Fruit fly (Drosophila melanogaster): ENCODE data around the gene GstZ2.

The GstZ2 gene

dm6 chr3R:9433270-9433669 lies 27.2 kb downstream of the GstZ2 start (continued):
- no peak for TF ChIP-seq Neu2 (GFP tag; optimal IDR thresholded peaks at IDR 0.05; ENCODE audit: borderline replicate concordance)
- no peak for TF ChIP-seq CG8290 (GFP tag; optimal IDR thresholded peaks at IDR 0.05)
- TF ChIP-seq CG8290 (tag; optimal IDR thresholded peaks at IDR 0.05): no peak
- TF ChIP-seq CG15514 (GFP tag; optimal IDR thresholded peaks at IDR 0.05): no peak
- TF ChIP-seq lov (optimal IDR thresholded peaks at IDR 0.05): no peak
- TF ChIP-seq lov (GFP tag; IDR thresholded peaks at IDR 0.05): 0 out of 3 replicates have a peak, but pooled peaks have one; percentile 11
- TF ChIP-seq Sry-δ (GFP tag; optimal IDR thresholded peaks at IDR 0.05): no peak
- no peak for TF ChIP-seq her (GFP tag; optimal IDR thresholded peaks at IDR 0.05)
- TF ChIP-seq CG9727 (GFP tag; optimal IDR thresholded peaks at IDR 0.05): no peak
- TF ChIP-seq CG33557 (GFP tag; optimal IDR thresholded peaks at IDR 0.05): no peak
- TF ChIP-seq Gsc (GFP tag; IDR thresholded peaks at IDR 0.05): no peak
- no peak for TF ChIP-seq sd (tag; optimal IDR thresholded peaks at IDR 0.05)

- peak; percentile 47; the same call in 1 of the 2 replicates for TF ChIP-seq lmd (GFP tag; IDR thresholded peaks at IDR 0.05)
- TF ChIP-seq CG17359 (tag; optimal IDR thresholded peaks at IDR 0.05): no peak
- no peak for TF ChIP-seq CG31388 (GFP tag; optimal IDR thresholded peaks at IDR 0.05)
- peak; percentile 39 for TF ChIP-seq bcd (GFP tag; optimal IDR thresholded peaks at IDR 0.05)
- peak; percentile 35 for TF ChIP-seq mam (GFP tag; optimal IDR thresholded peaks at IDR 0.05)
- no peak for TF ChIP-seq Lpt (GFP tag; optimal IDR thresholded peaks at IDR 0.05)
- TF ChIP-seq Eip74EF (GFP tag; optimal IDR thresholded peaks at IDR 0.05): no peak
- TF ChIP-seq pan (optimal IDR thresholded peaks at IDR 0.05): no peak
- TF ChIP-seq pan (GFP tag; optimal IDR thresholded peaks at IDR 0.05 in 1 of 2, IDR thresholded peaks at IDR 0.05 in 1 of 2): no peak
- no peak for TF ChIP-seq CG6272 (GFP tag; IDR thresholded peaks at IDR 0.05)
- no peak for TF ChIP-seq Scr (GFP tag; IDR thresholded peaks at IDR 0.05; ENCODE audit: partially characterized antibody)
- TF ChIP-seq gcm2 (GFP tag; optimal IDR thresholded peaks at IDR 0.05): no peak
- no peak for TF ChIP-seq H2.0 (GFP tag; IDR thresholded peaks at IDR 0.05)
- no peak for TF ChIP-seq crp (GFP tag; optimal IDR thresholded peaks at IDR 0.05)
- TF ChIP-seq Ada2b (GFP tag; IDR thresholded peaks at IDR 0.05): 0 out of 2 replicates have a peak, but pooled peaks have one; percentile 32
- no peak for TF ChIP-seq ato (GFP tag; IDR thresholded peaks at IDR 0.05; ENCODE audit: partially characterized antibody)
- TF ChIP-seq mirr (GFP tag; optimal IDR thresholded peaks at IDR 0.05): no peak
- no peak for TF ChIP-seq CG30020 (tag; optimal IDR thresholded peaks at IDR 0.05)
- TF ChIP-seq pros (GFP tag; optimal IDR thresholded peaks at IDR 0.05): no peak
- TF ChIP-seq unc-4 (GFP tag; IDR thresholded peaks at IDR 0.05; ENCODE audit: partially characterized antibody): no peak
- no peak for TF ChIP-seq sob (GFP tag; IDR thresholded peaks at IDR 0.05)
- peak; percentile 55 for TF ChIP-seq sd (tag; optimal IDR thresholded peaks at IDR 0.05)
- no peak for TF ChIP-seq Tbp (GFP tag; optimal IDR thresholded peaks at IDR 0.05)
- no peak for TF ChIP-seq dm (GFP tag; optimal IDR thresholded peaks at IDR 0.05)
- TF ChIP-seq CG30431 (GFP tag; optimal IDR thresholded peaks at IDR 0.05): no peak
- TF ChIP-seq seq (GFP tag; IDR thresholded peaks at IDR 0.05): no peak
- no peak for TF ChIP-seq crol (GFP tag; IDR thresholded peaks at IDR 0.05)
- TF ChIP-seq vnd (GFP tag; IDR thresholded peaks at IDR 0.05; ENCODE audit: partially characterized antibody): no peak
- no peak for TF ChIP-seq CG12942 (GFP tag; optimal IDR thresholded peaks at IDR 0.05)
- no peak for TF ChIP-seq CG3995 (GFP tag; optimal IDR thresholded peaks at IDR 0.05)
- no peak for TF ChIP-seq Bgb (GFP tag; IDR thresholded peaks at IDR 0.05; ENCODE audit: partially characterized antibody)
- TF ChIP-seq gsb (GFP tag; IDR thresholded peaks at IDR 0.05): no peak
- TF ChIP-seq CoRest (tag; optimal IDR thresholded peaks at IDR 0.05): peak; percentile 42
- no peak for TF ChIP-seq sr (GFP tag; IDR thresholded peaks at IDR 0.05)
- no peak for TF ChIP-seq CG3065 (GFP tag; optimal IDR thresholded peaks at IDR 0.05)
- TF ChIP-seq dimm (GFP tag; IDR thresholded peaks at IDR 0.05): no peak
- no peak for TF ChIP-seq CG8089 (GFP tag; optimal IDR thresholded peaks at IDR 0.05)
- TF ChIP-seq ems (GFP tag; optimal IDR thresholded peaks at IDR 0.05): no peak
These were observed 29.9 kb downstream of the GstZ2 start for dm6 chr3R:9430344-9431253.
